Fruit fly (Drosophila melanogaster): ENCODE data around the gene Apoltp.

DNA sequence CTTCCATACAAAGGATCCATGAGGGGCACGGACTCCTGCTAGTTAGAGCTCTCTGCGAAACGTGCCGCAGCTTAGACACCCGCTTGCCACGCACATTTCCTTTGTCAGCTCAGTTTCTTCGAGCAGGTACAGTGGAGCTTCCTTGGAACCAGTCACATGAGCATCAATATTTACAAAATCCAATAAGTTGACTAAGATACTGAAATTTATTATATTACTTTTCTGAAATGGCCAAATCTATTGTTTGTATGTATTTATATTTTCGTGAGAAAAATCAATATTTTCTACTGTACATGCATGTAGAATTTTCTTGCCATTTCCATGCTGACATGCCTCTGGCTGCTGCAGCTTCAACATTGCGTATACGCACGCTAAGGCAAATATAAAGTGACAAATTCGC is 29.0 kb downstream of the Apoltp start:
- TF ChIP-seq CG1621 (tag; optimal IDR thresholded peaks at IDR 0.05) = no peak
- TF ChIP-seq CG6163 (GFP tag; IDR thresholded peaks at IDR 0.05) = no peak
- no peak for TF ChIP-seq CG8632 (GFP tag; optimal IDR thresholded peaks at IDR 0.05)
- no peak for TF ChIP-seq esn (GFP tag; optimal IDR thresholded peaks at IDR 0.05)
- TF ChIP-seq Hr39 (GFP tag; optimal IDR thresholded peaks at IDR 0.05) = no peak
- TF ChIP-seq CG31627 (GFP tag; optimal IDR thresholded peaks at IDR 0.05) = no peak
- TF ChIP-seq CG16779 (tag; optimal IDR thresholded peaks at IDR 0.05) = no peak
- TF ChIP-seq vri (GFP tag; optimal IDR thresholded peaks at IDR 0.05) = no peak
- TF ChIP-seq Blimp-1 (GFP tag; optimal IDR thresholded peaks at IDR 0.05) = no peak
- TF ChIP-seq Eip78C (GFP tag) = peak; percentile 26
- TF ChIP-seq dsx (GFP tag; optimal IDR thresholded peaks at IDR 0.05; ENCODE audit: poor library complexity, severe bottlenecking) = no peak
- no peak for TF ChIP-seq cyc (GFP tag; optimal IDR thresholded peaks at IDR 0.05)
- no peak for TF ChIP-seq Eip75B (GFP tag; optimal IDR thresholded peaks at IDR 0.05)
- TF ChIP-seq CG15336 (GFP tag; IDR thresholded peaks at IDR 0.05) = no peak

All from whole organism, prepupa.